Fruit fly (Drosophila melanogaster) whole organism, embryonic: Measurements from ENCODE around the gene CG3457.
A peak's percentile ranks its signal among the peaks of the same experiment; 100 is the strongest.

Source experiments
- Atf-2 ChIP-seq: fragments of 200-800 bp; sonication (Bioruptor generic); optimal IDR thresholded peaks from 2 replicates; lab custom pipeline; 2016; ENCODE audit warnings: missing biosample characterization, missing genetic modification characterization
- B-H1 ChIP-seq: fragments of 200-800 bp; sonication (Bioruptor generic); IDR thresholded peaks from 3 replicates; pipeline ENCODE4 v1.3.6; 2022; ENCODE audit warnings: missing biosample characterization, missing genetic modification characterization
- BEAF-32 ChIP-seq: fragments of 200-800 bp; sonication (Bioruptor generic); optimal IDR thresholded peaks from 3 replicates; lab custom pipeline; 2017; ENCODE audit warnings: missing biosample characterization, missing genetic modification characterization, mild to moderate bottlenecking, moderate library complexity, missing genetic modification reagents
- CG14710 ChIP-seq: fragments of 200-800 bp; sonication (Bioruptor generic); optimal IDR thresholded peaks from 3 replicates; lab custom pipeline; 2019; ENCODE audit warnings: missing biosample characterization, mild to moderate bottlenecking, missing genetic modification characterization, moderate library complexity
- CG14860 ChIP-seq: fragments of 200-800 bp; sonication (Bioruptor generic); IDR thresholded peaks from 3 replicates; pipeline ENCODE4 v1.3.6; 2022; ENCODE audit warnings: missing biosample characterization, missing genetic modification characterization; ENCODE audit not compliant: partially characterized antibody
- CG15073 ChIP-seq: fragments of 200-800 bp; sonication (Bioruptor generic); optimal IDR thresholded peaks from 2 replicates; lab custom pipeline; 2016; ENCODE audit warnings: missing biosample characterization, missing genetic modification characterization
- CG15514 ChIP-seq: fragments of 200-800 bp; sonication (Bioruptor generic); optimal IDR thresholded peaks from 3 replicates; lab custom pipeline; 2017; ENCODE audit warnings: missing biosample characterization, missing genetic modification characterization, mild to moderate bottlenecking, moderate library complexity, missing genetic modification reagents
- CG16813 ChIP-seq: fragments of 200-800 bp; sonication (Bioruptor generic); IDR thresholded peaks from 3 replicates; pipeline ENCODE4 v1.3.6; 2022; ENCODE audit warnings: missing biosample characterization, missing genetic modification characterization; ENCODE audit not compliant: partially characterized antibody
- CG16863 ChIP-seq: fragments of 200-800 bp; sonication (Bioruptor generic); optimal IDR thresholded peaks from 3 replicates; lab custom pipeline; 2016; ENCODE audit warnings: missing biosample characterization, missing genetic modification characterization
- CG2116 ChIP-seq: fragments of 200-800 bp; sonication (Bioruptor generic); optimal IDR thresholded peaks from 3 replicates; lab custom pipeline; 2018; ENCODE audit warnings: missing biosample characterization, mild to moderate bottlenecking, missing genetic modification characterization
- CG34376 ChIP-seq: fragments of 200-800 bp; sonication (Bioruptor generic); optimal IDR thresholded peaks from 2 replicates; lab custom pipeline; 2018; ENCODE audit warnings: missing biosample characterization, mild to moderate bottlenecking, missing genetic modification characterization
- CG5953 ChIP-seq: fragments of 200-800 bp; sonication (Bioruptor generic); IDR thresholded peaks from 2 replicates; pipeline ENCODE4 v1.3.6; 2022; ENCODE audit warnings: missing biosample characterization, missing genetic modification characterization
- CG6765 ChIP-seq: fragments of 200-800 bp; sonication (Bioruptor generic); optimal IDR thresholded peaks from 3 replicates; lab custom pipeline; 2017; ENCODE audit warnings: missing biosample characterization, mild to moderate bottlenecking, missing genetic modification characterization
- Doc3 ChIP-seq: fragments of 200-800 bp; sonication (Bioruptor generic); IDR thresholded peaks from 3 replicates; pipeline ENCODE4 v1.3.6; 2022; ENCODE audit warnings: missing biosample characterization, missing genetic modification characterization; ENCODE audit not compliant: partially characterized antibody
- Dref ChIP-seq: fragments of 200-800 bp; sonication (Bioruptor generic); IDR thresholded peaks from 2 replicates; pipeline ENCODE4 v1.3.6; 2022; ENCODE audit warnings: missing biosample characterization, missing genetic modification characterization
- H2.0 ChIP-seq: fragments of 200-800 bp; sonication (Bioruptor generic); IDR thresholded peaks from 2 replicates; pipeline ENCODE4 v1.3.6; 2022; ENCODE audit warnings: missing biosample characterization, missing genetic modification characterization
- Hr78 ChIP-seq, 2 experiments: fragments of 200-800 bp in 1 of 2; fragments of >200 bp in 1 of 2; sonication (Bioruptor generic) in 1 of 2; optimal IDR thresholded peaks; 2 replicates each; lab custom pipeline; 2017 to 2019; ENCODE audit warnings: missing biosample characterization in 2 of 2, missing genetic modification characterization in 2 of 2, mild to moderate bottlenecking in 1 of 2, moderate library complexity in 1 of 2
- MBD-R2 ChIP-seq: fragments of 200-800 bp; sonication (Bioruptor generic); IDR thresholded peaks from 2 replicates; pipeline ENCODE4 v1.3.6; 2022; ENCODE audit warnings: missing biosample characterization, missing genetic modification characterization
- Myb ChIP-seq: fragments of 200-800 bp; sonication (Bioruptor generic); optimal IDR thresholded peaks from 2 replicates; lab custom pipeline; 2016; ENCODE audit warnings: missing biosample characterization, missing genetic modification characterization
- Opbp ChIP-seq: fragments of 200-800 bp; sonication (Bioruptor generic); IDR thresholded peaks from 3 replicates; pipeline ENCODE4 v1.3.6; 2022; ENCODE audit warnings: missing biosample characterization, missing genetic modification characterization; ENCODE audit not compliant: partially characterized antibody
- Pdp1 ChIP-seq, 2 experiments: fragments of 200-800 bp; sonication (Bioruptor generic); optimal IDR thresholded peaks; 3 replicates each; lab custom pipeline; 2016; ENCODE audit warnings: missing biosample characterization in 2 of 2, missing genetic modification characterization in 2 of 2, mild to moderate bottlenecking in 1 of 2, moderate library complexity in 1 of 2
- Sry-β ChIP-seq: fragments of 200-800 bp; sonication (Bioruptor generic); optimal IDR thresholded peaks from 2 replicates; lab custom pipeline; 2018; ENCODE audit warnings: missing biosample characterization, mild to moderate bottlenecking, missing genetic modification characterization, moderate library complexity
- Sry-δ ChIP-seq: fragments of 200-800 bp; sonication (Bioruptor generic); optimal IDR thresholded peaks from 2 replicates; lab custom pipeline; 2016; ENCODE audit warnings: missing biosample characterization, missing genetic modification characterization
- amos ChIP-seq: fragments of 200-800 bp; sonication (Bioruptor generic); IDR thresholded peaks from 2 replicates; pipeline ENCODE4 v1.3.6; 2022; ENCODE audit warnings: missing biosample characterization, missing genetic modification characterization; ENCODE audit not compliant: partially characterized antibody
- aop ChIP-seq: fragments of 200-800 bp; sonication (Bioruptor generic); IDR thresholded peaks from 2 replicates; pipeline ENCODE4 v1.3.6; 2022; ENCODE audit warnings: missing biosample characterization, missing genetic modification characterization
- ato ChIP-seq: fragments of 200-800 bp; sonication (Bioruptor generic); IDR thresholded peaks from 2 replicates; pipeline ENCODE4 v1.3.6; 2022; ENCODE audit warnings: missing biosample characterization, missing genetic modification characterization; ENCODE audit not compliant: partially characterized antibody
- bbx ChIP-seq: fragments of 200-800 bp; sonication (Bioruptor generic); IDR thresholded peaks from 2 replicates; pipeline ENCODE4 v1.3.6; 2022; ENCODE audit warnings: missing biosample characterization, missing genetic modification characterization; ENCODE audit not compliant: partially characterized antibody
- cg ChIP-seq: fragments of 200-800 bp; sonication (Bioruptor generic); optimal IDR thresholded peaks from 3 replicates; lab custom pipeline; 2019; ENCODE audit warnings: missing biosample characterization, mild to moderate bottlenecking, missing genetic modification characterization, moderate library complexity
- chinmo ChIP-seq: fragments of 200-800 bp; sonication (Bioruptor generic); IDR thresholded peaks from 4 replicates; pipeline ENCODE4 v1.3.6; 2022; ENCODE audit warnings: missing biosample characterization, missing genetic modification characterization; ENCODE audit not compliant: partially characterized antibody
- crp ChIP-seq, 2 experiments: fragments of 200-800 bp; sonication (Bioruptor generic); optimal IDR thresholded peaks; 2 replicates in 1 of 2; 3 replicates in 1 of 2; lab custom pipeline; 2017; ENCODE audit warnings: missing biosample characterization in 2 of 2, missing genetic modification characterization in 2 of 2, mild to moderate bottlenecking in 1 of 2, moderate library complexity in 1 of 2
- exex ChIP-seq: fragments of 200-800 bp; sonication (Bioruptor generic); optimal IDR thresholded peaks from 4 replicates; lab custom pipeline; 2018; ENCODE audit warnings: missing biosample characterization, mild to moderate bottlenecking, missing genetic modification characterization, moderate library complexity
- hbn ChIP-seq: fragments of 200-800 bp; sonication (Bioruptor generic); IDR thresholded peaks from 2 replicates; pipeline ENCODE4 v1.3.6; 2022; ENCODE audit warnings: missing biosample characterization, missing genetic modification characterization; ENCODE audit not compliant: partially characterized antibody
- hth ChIP-seq: fragments of >200 bp; optimal IDR thresholded peaks from 2 replicates; lab custom pipeline; 2017; ENCODE audit warnings: inconsistent platforms
- mirr ChIP-seq: fragments of 200-800 bp; sonication (Bioruptor generic); optimal IDR thresholded peaks from 3 replicates; lab custom pipeline; 2018; ENCODE audit warnings: missing biosample characterization, mild to moderate bottlenecking, missing genetic modification characterization
- nerfin-2 ChIP-seq: fragments of 200-800 bp; sonication (Bioruptor generic); IDR thresholded peaks from 2 replicates; pipeline ENCODE4 v1.3.6; 2022; ENCODE audit warnings: missing biosample characterization, missing genetic modification characterization; ENCODE audit not compliant: partially characterized antibody
- pfk ChIP-seq: fragments of 200-800 bp; sonication (Bioruptor generic); optimal IDR thresholded peaks from 2 replicates; lab custom pipeline; 2018; ENCODE audit warnings: missing biosample characterization, mild to moderate bottlenecking, missing genetic modification characterization, moderate library complexity
- phol ChIP-seq: fragments of 200-800 bp; sonication (Bioruptor generic); optimal IDR thresholded peaks from 3 replicates; lab custom pipeline; 2018; ENCODE audit warnings: missing biosample characterization, mild to moderate bottlenecking, missing genetic modification characterization, moderate library complexity
- pzg ChIP-seq: fragments of 200-800 bp; sonication (Bioruptor generic); optimal IDR thresholded peaks from 3 replicates; lab custom pipeline; 2018; ENCODE audit warnings: missing biosample characterization, mild to moderate bottlenecking, missing genetic modification characterization, moderate library complexity
- slp2 ChIP-seq: fragments of 200-800 bp; sonication (Bioruptor generic); optimal IDR thresholded peaks from 2 replicates; lab custom pipeline; 2016; ENCODE audit warnings: missing biosample characterization, missing genetic modification characterization
- sug ChIP-seq: fragments of 200-800 bp; optimal IDR thresholded peaks from 2 replicates; lab custom pipeline; 2019; ENCODE audit warnings: missing biosample characterization, mild to moderate bottlenecking, missing genetic modification characterization, moderate library complexity
- zen2 ChIP-seq: fragments of 200-800 bp; sonication (Bioruptor generic); IDR thresholded peaks from 3 replicates; pipeline ENCODE4 v1.3.6; 2022; ENCODE audit warnings: missing biosample characterization, missing genetic modification characterization; ENCODE audit not compliant: partially characterized antibody
- zfh2 ChIP-seq: fragments of 200-800 bp; sonication (Bioruptor generic); optimal IDR thresholded peaks from 2 replicates; lab custom pipeline; 2016; ENCODE audit warnings: missing biosample characterization, missing genetic modification characterization

CG3457 gene

DNA sequence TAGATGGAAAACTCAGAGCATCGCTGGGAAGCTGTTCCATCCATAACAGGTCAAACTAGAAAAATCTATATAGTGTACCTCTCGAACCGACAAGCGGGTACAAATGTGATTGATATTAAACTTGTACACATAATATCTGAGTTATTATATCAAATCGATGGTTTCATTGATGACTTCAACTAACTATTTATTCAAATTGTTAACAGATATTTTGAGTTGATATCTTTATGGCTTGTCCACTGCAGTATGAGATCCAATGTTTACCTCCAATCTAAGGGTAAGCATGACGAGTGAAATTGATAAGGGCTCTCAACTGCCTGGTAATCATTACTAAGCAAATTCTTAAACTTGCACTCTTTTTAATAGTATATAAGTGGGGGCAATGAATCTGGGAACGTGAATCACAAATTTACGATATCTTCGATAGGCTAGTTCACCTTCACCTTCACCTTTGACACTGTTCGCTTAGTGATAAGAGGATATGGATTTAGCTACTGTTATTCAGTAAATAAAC, 11.6 kb upstream of the CG3457 start, which contains the start of gene Cyp4d2:
TSS of gene Cyp4d2 (plus strand) at position 51 of the 514 bp plus-strand sequence.
- TF ChIP-seq Atf-2 (no peak), Hr78 (GFP tag; optimal IDR thresholded peaks at IDR 0.05; lab: Kevin White, UChicago) (peak in 1 of 2 experiments; percentile 47)

DNA sequence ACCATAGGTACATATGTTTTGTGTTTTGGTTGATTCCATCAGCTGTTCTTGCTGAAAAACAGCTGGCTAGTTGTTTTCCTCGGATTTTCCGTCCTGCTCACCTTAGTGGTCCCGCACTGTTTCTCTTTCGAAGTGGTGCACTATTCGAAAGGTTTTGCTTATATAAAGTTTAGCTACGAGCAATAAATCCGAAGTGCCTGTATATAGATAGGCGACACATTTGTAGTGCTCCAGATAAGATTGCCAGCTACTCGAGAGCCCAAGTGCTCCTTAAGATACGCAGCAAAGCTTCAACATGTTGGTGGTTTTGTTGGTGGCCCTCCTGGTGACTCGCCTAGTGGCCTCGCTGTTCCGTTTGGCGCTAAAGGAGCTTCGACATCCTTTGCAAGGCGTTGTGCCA, 8.8 kb upstream of the CG3457 start, which contains the start of gene Cyp4ae1:
TSS of gene Cyp4ae1 (plus strand) at position 206 of the 400 bp plus-strand sequence.
- peak; percentile 52 for TF ChIP-seq sug (tag; lab: Kevin White, UChicago)
- TF ChIP-seq crp (GFP tag; optimal IDR thresholded peaks at IDR 0.05; lab: Kevin White, UChicago): peak in 1 of 2 experiments; percentile 76
- no peak for TF ChIP-seq H2.0 (GFP tag; lab: Robert Waterston, UW)
- no peak for TF ChIP-seq Myb (GFP tag; lab: Kevin White, UChicago)
- peak; percentile 27 for TF ChIP-seq CG34376 (GFP tag; lab: Kevin White, UChicago)
- TF ChIP-seq zfh2 (GFP tag; lab: Kevin White, UChicago): no peak
- TF ChIP-seq CG15073 (GFP tag; lab: Kevin White, UChicago): no peak
- TF ChIP-seq Pdp1 (GFP tag; optimal IDR thresholded peaks at IDR 0.05; lab: Kevin White, UChicago): peak in 1 of 2 experiments; percentile 92
- peak; percentile 47 for TF ChIP-seq exex (tag; lab: Kevin White, UChicago)
- peak; percentile 3 for TF ChIP-seq mirr (GFP tag; lab: Kevin White, UChicago)
- no peak for TF ChIP-seq CG6765 (GFP tag; lab: Kevin White, UChicago)
- TF ChIP-seq cg (GFP tag; lab: Kevin White, UChicago): no peak

DNA sequence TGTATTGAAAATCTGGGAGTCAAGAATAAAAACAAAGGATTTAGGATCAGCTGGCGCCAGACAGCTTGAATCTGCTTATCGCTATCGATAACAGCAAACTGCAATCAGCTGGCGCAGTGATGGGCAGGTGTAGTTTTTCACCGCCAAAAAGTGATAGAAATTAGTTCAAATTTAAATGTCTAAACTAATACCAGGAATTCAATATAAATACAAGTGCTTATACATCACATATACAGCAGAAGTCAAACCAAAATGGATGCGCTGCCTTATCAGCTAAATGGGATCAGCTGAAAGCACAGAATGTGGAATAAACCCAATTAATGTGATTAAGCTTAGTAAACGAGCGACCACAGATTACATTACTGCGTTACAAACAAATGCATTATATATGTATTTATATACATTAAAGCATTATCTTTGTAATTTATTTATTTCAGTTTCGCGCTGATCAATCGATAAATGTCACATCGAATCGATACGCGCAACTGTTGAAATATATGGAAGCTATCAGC, 6.8 kb upstream of the CG3457 start, which contains the start of gene pn:
TSS of gene pn (plus strand) at position 462 of the 512 bp plus-strand sequence.
- TF ChIP-seq hbn (GFP tag; lab: Robert Waterston, UW): peak; percentile 39; the same call in 1 of the 2 replicates
- TF ChIP-seq bbx: peak; percentile 38; the same call in 1 of the 2 replicates
- peak; percentile 34; the same call in 1 of the 2 replicates for TF ChIP-seq nerfin-2 (GFP tag; lab: Robert Waterston, UW)
- TF ChIP-seq CG2116 (GFP tag; lab: Kevin White, UChicago): peak; percentile 56
- no peak for TF ChIP-seq hth (lab: Kevin White, UChicago)
- TF ChIP-seq Doc3 (GFP tag; lab: Robert Waterston, UW): 0 out of 3 replicates have a peak, but pooled peaks have one; percentile 19
- 0 out of 3 replicates have a peak, but pooled peaks have one; percentile 39 for TF ChIP-seq CG16813
- TF ChIP-seq CG5953 (GFP tag; lab: Robert Waterston, UW): no peak
- TF ChIP-seq pzg (GFP tag; lab: Kevin White, UChicago): peak; percentile 25
- TF ChIP-seq CG14710 (tag; lab: Kevin White, UChicago): peak; percentile 19
- 0 out of 2 replicates have a peak, but pooled peaks have one; percentile 27 for TF ChIP-seq ato
- no peak for TF ChIP-seq slp2
- peak; percentile 55 to 83 for TF ChIP-seq crp (GFP tag; optimal IDR thresholded peaks at IDR 0.05; lab: Kevin White, UChicago)
- peak; percentile 80 for TF ChIP-seq Sry-β
- TF ChIP-seq BEAF-32 (GFP tag; lab: Kevin White, UChicago): peak; percentile 55
- TF ChIP-seq CG14860 (GFP tag; lab: Robert Waterston, UW): 0 out of 3 replicates have a peak, but pooled peaks have one; percentile 44
- TF ChIP-seq phol: peak; percentile 8
- peak; percentile 15 for TF ChIP-seq CG15514 (GFP tag; lab: Kevin White, UChicago)
- 0 out of 3 replicates have a peak, but pooled peaks have one; percentile 17 for TF ChIP-seq zen2 (GFP tag; lab: Robert Waterston, UW)
- peak; percentile 33; the same call in 1 of the 2 replicates for TF ChIP-seq MBD-R2 (GFP tag; lab: Robert Waterston, UW)
- TF ChIP-seq B-H1 (GFP tag; lab: Robert Waterston, UW): no peak
- TF ChIP-seq CG16863: no peak
- peak; percentile 62 for TF ChIP-seq Dref (GFP tag; lab: Robert Waterston, UW)
- TF ChIP-seq chinmo (GFP tag; lab: Robert Waterston, UW): 0 out of 4 replicates have a peak, but pooled peaks have one; percentile 22
- TF ChIP-seq amos (GFP tag; lab: Robert Waterston, UW): peak; percentile 20; the same call in 1 of the 2 replicates
- TF ChIP-seq Opbp: no peak
- TF ChIP-seq pfk (GFP tag; lab: Kevin White, UChicago): no peak
- TF ChIP-seq aop (GFP tag; lab: Robert Waterston, UW): no peak
- TF ChIP-seq Sry-δ (GFP tag; lab: Kevin White, UChicago): peak; percentile 57
